Worm (Caenorhabditis elegans) whole organism, midembryonic: ENCODE data around the gene F22E5.2.
"Not testable (repeated sequence)": the region's sequence is repeated elsewhere in the genome, so short reads cannot be mapped to it uniquely, and the experiment has no call there.

Experiments used
- T22C8.4 ChIP-seq: fragments of 200-800 bp; sonication (Bioruptor generic); IDR thresholded peaks from 2 replicates; pipeline ENCODE4 v1.3.6; 2022; ENCODE audit warnings: missing genetic modification characterization, missing compliant biosample characterization
- cog-1 ChIP-seq: sonication (generic microtip); optimal IDR thresholded peaks from 2 replicates; lab custom pipeline; 2016; ENCODE audit warnings: missing genetic modification characterization, missing compliant biosample characterization
- flt-1 ChIP-seq: fragments of 200-800 bp; sonication (Bioruptor generic); IDR thresholded peaks from 2 replicates; pipeline ENCODE4 v1.3.6; 2022; ENCODE audit warnings: missing genetic modification characterization, missing compliant biosample characterization
- klf-2 ChIP-seq: fragments of 200-800 bp; sonication (Bioruptor generic); conservative IDR thresholded peaks from 2 replicates; pipeline ENCODE4 v1.3.6; 2022; ENCODE audit warnings: missing genetic modification reagents, missing genetic modification characterization, missing compliant biosample characterization
- med-1 ChIP-seq: sonication (generic microtip); optimal IDR thresholded peaks from 2 replicates; lab custom pipeline; 2017; ENCODE audit warnings: missing genetic modification characterization, mild to moderate bottlenecking, missing compliant biosample characterization, antibody characterized with exemption, missing genetic modification reagents; ENCODE audit not compliant: insufficient read depth
- ref-1 ChIP-seq: fragments of 200-800 bp; sonication (Bioruptor generic); conservative IDR thresholded peaks from 2 replicates; pipeline ENCODE4 v1.3.6; 2022; ENCODE audit warnings: missing genetic modification reagents, missing genetic modification characterization, missing compliant biosample characterization
- tab-1 ChIP-seq: fragments of 200-800 bp; sonication (Bioruptor generic); IDR thresholded peaks from 2 replicates; pipeline ENCODE4 v1.3.6; 2022; ENCODE audit warnings: missing genetic modification characterization, missing compliant biosample characterization
- ztf-23 ChIP-seq: fragments of 200-800 bp; sonication (Bioruptor generic); IDR thresholded peaks from 2 replicates; pipeline ENCODE4 v1.3.6; 2022; ENCODE audit warnings: missing genetic modification reagents, missing genetic modification characterization, missing compliant biosample characterization
- ztf-29 ChIP-seq: fragments of 200-800 bp; sonication (Bioruptor generic); IDR thresholded peaks from 2 replicates; pipeline ENCODE4 v1.3.6; 2022; ENCODE audit warnings: missing genetic modification reagents, missing genetic modification characterization, missing compliant biosample characterization

F22E5.2 gene

DNA sequence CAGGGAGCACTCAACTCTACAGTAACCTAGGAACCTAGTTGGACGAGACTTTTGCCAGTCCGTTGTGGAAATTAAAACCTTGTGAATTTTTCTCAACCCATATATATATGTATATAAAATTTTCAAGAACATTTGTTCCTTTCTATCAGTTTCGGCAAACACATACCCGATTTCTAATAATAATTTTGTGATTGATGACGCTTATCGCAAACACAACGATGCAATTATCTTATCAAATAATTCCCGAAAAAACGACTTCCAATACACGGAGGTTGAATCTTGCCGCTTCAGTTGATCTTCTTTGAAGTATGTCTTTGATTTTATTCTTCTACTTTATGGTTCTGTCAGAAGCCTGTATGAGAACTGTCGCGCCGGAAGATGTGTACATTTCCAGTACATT lies at the start of gene F22E5.2:
TSS of gene F22E5.2 (plus strand) at position 301 of the 400 bp plus-strand sequence.
- TF ChIP-seq cog-1 (tag; lab: Kevin White, UChicago); flt-1 (GFP tag; lab: Robert Waterston, UW); tab-1 (GFP tag; lab: Robert Waterston, UW): not testable (repeated sequence)

DNA sequence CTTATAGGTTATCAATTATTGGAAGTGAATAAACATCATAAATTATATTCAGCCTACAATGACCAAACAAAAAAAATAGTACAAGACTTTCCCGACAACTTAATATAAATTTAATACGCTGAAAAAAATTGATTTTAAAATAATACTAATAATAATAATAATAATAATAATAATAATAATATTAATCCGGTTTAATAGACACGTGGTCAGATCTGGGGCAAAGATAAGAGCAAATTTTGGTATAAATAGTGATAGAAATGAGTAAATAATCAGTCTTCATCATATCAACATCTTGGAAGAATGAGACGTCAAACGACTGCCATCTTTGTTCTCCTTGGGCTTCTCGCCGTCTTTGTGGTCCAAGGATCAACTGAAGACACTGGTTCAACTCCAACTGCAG lies 48.5 kb upstream of the F22E5.2 start, which contains the start of gene msrp-5:
TSS of gene msrp-5 (plus strand) at position 301 of the 400 bp plus-strand sequence.
- TF ChIP-seq cog-1 (tag; lab: Kevin White, UChicago); flt-1 (GFP tag; lab: Robert Waterston, UW); ref-1 (GFP tag; lab: Robert Waterston, UW): not testable (repeated sequence)

DNA sequence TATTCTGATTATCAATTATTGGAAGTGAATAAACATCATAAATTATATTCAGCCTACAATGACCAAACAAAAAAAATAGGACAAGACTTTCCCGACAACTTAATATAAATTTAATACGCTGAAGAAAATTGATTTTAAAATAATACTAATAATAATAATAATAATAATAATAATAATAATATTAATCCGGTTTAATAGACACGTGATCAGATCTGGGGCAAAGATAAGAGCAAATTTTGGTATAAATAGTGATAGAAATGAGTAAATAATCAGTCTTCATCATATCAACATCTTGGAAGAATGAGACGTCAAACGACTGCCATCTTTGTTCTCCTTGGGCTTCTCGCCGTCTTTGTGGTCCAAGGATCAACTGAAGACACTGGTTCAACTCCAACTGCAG lies 46.0 kb upstream of the F22E5.2 start, which contains the start of gene msrp-6:
TSS of gene msrp-6 (plus strand) at position 301 of the 400 bp plus-strand sequence.
- not testable (repeated sequence) for TF ChIP-seq T22C8.4 (GFP tag; lab: Robert Waterston, UW); ztf-23; cog-1 (tag; lab: Kevin White, UChicago)

DNA sequence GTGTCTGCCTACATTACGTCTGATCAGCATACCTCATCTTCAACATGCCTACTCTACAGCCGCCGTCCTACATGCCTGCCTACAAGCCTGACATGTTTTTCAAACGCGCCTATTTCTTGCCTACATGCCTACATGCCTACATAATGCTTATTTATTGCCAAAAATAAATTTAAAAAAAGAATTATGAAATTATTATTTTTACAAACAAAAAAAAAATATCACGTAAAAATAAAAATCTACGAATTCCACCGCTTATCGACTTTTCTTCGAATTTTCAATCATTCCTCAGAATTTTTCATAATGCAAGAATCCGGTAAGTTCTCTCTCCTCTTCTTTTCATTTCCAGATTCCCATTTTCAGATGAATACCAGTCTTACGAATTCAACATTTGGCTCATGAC lies 42.7 kb upstream of the F22E5.2 start, which contains the start of gene D2062.5:
TSS of gene D2062.5 (plus strand) at position 301 of the 400 bp plus-strand sequence.
- TF ChIP-seq ztf-23 (no peak), ztf-29 (GFP tag; lab: Robert Waterston, UW) (no peak), klf-2 (GFP tag; lab: Robert Waterston, UW) (no peak), cog-1 (tag; lab: Kevin White, UChicago) (no peak), med-1 (GFP tag; lab: Kevin White, UChicago) (no peak), T22C8.4 (GFP tag; lab: Robert Waterston, UW) (no peak), ref-1 (GFP tag; lab: Robert Waterston, UW) (no peak), flt-1 (GFP tag; lab: Robert Waterston, UW) (no peak), tab-1 (GFP tag; lab: Robert Waterston, UW) (no peak)

DNA sequence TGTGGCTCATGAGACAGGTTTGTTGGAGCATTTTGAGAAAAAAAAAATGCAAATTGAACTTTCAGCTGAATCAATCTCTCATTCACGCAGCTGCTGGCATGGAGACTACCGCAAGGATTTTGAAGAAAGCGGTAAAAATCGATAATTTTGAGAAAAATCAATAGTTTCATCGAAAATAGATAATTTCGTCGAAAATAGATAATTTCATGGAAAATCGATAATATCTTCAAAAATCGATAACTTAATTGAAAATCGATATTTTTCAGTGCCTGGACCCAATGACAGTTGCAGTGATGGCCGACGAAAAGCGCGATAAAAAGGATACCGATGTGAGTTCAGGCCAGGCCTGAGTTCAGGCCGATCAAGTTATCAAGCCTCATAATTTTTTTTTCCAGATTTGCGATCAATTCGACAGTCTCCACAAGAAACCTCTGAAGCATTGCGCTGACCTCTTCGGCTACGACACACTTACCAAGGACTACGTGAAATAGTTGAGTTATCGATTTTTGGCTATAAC lies 42.2 kb upstream of the F22E5.2 start, which contains the start of gene D2062.4:
TSS of gene D2062.4 (plus strand) at position 467 of the 517 bp plus-strand sequence.
- peak; percentile 53; the same call in 1 of the 2 replicates for TF ChIP-seq T22C8.4 (GFP tag; lab: Robert Waterston, UW)

DNA sequence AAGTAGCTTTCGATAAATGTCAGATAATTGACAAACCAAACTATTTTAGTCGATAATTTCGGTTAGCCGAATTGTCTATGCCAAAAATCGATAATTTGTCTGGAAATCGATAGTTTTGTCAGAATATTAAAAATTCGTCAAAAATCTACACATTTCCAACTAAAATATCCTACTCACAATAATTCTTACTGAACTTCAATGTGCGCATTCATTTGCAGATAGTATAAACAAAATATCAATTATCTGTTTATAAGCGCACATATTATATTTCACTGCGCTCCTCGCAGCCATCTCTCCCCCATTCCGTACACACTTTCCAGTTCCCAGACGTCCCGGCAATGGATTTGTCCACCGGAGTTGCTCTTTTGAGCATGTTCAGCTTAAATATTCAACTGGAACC lies 40.4 kb upstream of the F22E5.2 start, which contains the start of gene lgc-28:
TSS of gene lgc-28 (plus strand) at position 301 of the 400 bp plus-strand sequence.
- TF ChIP-seq klf-2 (GFP tag; lab: Robert Waterston, UW) (no peak), ztf-23 (no peak), med-1 (GFP tag; lab: Kevin White, UChicago) (no peak), ztf-29 (GFP tag; lab: Robert Waterston, UW) (no peak), tab-1 (GFP tag; lab: Robert Waterston, UW) (no peak), flt-1 (GFP tag; lab: Robert Waterston, UW) (no peak), T22C8.4 (GFP tag; lab: Robert Waterston, UW) (no peak)

DNA sequence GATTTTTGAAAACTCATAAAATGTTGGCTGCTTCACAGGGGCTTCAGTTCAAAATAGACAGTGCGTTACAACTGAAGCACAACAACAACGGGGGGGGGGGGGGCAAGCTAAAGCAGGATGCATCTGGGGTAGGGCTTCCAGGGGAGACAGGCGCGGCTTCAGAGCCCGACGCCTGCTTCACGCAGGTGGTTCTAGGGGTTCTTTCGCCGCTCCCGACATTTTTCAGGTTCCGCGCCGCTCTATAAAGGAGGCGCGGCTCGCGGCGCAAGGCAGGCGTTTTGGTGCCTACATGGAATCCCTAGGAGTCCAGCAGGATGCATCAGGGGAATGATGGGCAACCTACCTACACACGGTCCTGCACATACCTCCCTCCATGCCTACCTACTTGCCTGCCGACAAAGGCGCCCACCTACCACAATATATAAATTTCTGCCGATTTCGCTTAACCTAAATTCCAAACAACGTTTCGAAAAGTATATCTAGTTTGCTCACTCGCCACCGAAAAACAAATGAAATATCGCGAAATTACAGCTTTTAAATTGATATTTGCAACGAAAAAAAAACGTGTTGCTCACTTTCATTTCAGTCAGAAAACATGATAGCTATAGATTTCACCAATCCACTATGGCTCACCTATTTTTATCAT lies 37.9 kb upstream of the F22E5.2 start, which contains the start of gene sri-71:
TSS of gene sri-71 (plus strand) at position 596 of the 646 bp plus-strand sequence.
- no peak for TF ChIP-seq tab-1 (GFP tag; lab: Robert Waterston, UW)
- TF ChIP-seq ztf-23 = no peak
- TF ChIP-seq ztf-29 (GFP tag; lab: Robert Waterston, UW) = no peak

DNA sequence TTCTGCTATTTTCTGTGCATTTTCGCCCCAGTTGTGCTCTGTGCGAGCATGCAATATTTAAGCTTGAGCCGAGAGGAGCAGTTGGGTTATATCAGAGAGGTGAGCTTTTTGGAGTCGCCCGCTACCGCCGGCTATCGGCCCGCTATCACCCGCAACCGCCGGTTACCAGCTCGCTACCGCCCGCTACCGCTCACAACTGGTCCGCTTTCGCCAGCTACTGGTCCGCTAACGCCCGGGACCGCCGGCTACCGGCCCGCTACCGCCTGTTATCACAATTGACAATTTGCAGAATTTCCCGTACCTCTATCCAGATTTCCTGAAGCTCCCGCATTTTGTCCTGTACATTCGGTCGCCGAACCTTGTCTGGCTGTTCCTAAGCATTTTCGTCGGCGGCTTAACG lies 36.8 kb upstream of the F22E5.2 start:
- TF ChIP-seq med-1 (GFP tag; lab: Kevin White, UChicago) (no peak), flt-1 (GFP tag; lab: Robert Waterston, UW) (peak; percentile 44; the same call in 1 of the 2 replicates), T22C8.4 (GFP tag; lab: Robert Waterston, UW) (no peak), ztf-29 (GFP tag; lab: Robert Waterston, UW) (no peak), ztf-23 (no peak), cog-1 (tag; lab: Kevin White, UChicago) (no peak), tab-1 (GFP tag; lab: Robert Waterston, UW) (no peak), klf-2 (GFP tag; lab: Robert Waterston, UW) (no peak), ref-1 (GFP tag; lab: Robert Waterston, UW) (no peak)

DNA sequence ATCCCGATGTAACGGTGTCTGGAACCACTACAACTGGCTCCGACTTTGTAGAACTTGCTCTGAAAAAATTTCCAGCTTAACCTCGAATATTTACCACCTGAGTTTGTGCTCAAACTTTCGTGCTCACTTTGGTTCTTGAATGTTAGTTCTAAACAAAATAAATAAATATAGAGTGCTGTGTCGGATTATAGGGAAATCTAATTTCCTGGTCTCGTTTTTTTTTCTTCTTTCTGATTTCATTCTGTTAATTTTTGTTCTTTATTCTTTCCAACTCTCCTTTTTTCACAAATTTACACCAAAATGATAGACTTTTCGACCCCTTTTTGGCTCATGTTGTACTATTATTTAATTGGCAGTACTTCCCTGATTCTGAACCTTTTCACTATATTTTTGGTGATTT lies 35.9 kb upstream of the F22E5.2 start, which contains the start of gene sri-37:
TSS of gene sri-37 (plus strand) at position 301 of the 400 bp plus-strand sequence.
- TF ChIP-seq tab-1 (GFP tag; lab: Robert Waterston, UW) (no peak), flt-1 (GFP tag; lab: Robert Waterston, UW) (no peak), cog-1 (tag; lab: Kevin White, UChicago) (no peak)

DNA sequence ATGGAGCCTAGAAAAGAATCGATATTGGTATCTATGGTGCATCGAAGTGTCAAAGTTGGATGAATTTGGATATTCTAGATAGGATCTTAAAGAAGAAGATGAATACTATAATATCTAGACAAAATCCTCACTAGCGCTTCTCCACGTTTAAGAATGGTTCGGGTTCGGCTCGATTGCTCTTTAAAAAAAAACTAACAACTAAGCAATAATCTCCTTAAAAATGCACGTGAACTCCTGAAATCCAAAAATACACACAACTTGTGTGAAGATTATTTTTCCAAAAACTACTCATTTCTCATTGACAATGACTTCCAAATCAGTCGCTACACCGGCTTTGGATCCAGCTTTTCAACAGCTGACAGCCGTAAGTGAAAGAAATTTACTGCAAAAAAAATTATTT lies 34.0 kb upstream of the F22E5.2 start, which contains the start of gene D2062.1:
TSS of gene D2062.1 (plus strand) at position 301 of the 400 bp plus-strand sequence.
- TF ChIP-seq flt-1 (GFP tag; lab: Robert Waterston, UW) (no peak), ref-1 (GFP tag; lab: Robert Waterston, UW) (no peak), klf-2 (GFP tag; lab: Robert Waterston, UW) (no peak), T22C8.4 (GFP tag; lab: Robert Waterston, UW) (no peak), ztf-23 (no peak), cog-1 (tag; lab: Kevin White, UChicago) (no peak), med-1 (GFP tag; lab: Kevin White, UChicago) (no peak), ztf-29 (GFP tag; lab: Robert Waterston, UW) (no peak), tab-1 (GFP tag; lab: Robert Waterston, UW) (no peak)
